Worm (Caenorhabditis elegans) whole organism, L3 larva: ENCODE results near the gene frpr-8.

Experiments
- egl-27 ChIP-seq: sonication (generic microtip); optimal IDR thresholded peaks from 4 replicates; lab custom pipeline; 2017; ENCODE audit warnings: missing biosample characterization, missing genetic modification reagents, missing genetic modification characterization
- jun-1 ChIP-seq: fragments of 150-350 bp; optimal IDR thresholded peaks from 2 replicates; lab custom pipeline; 2014; ENCODE audit warnings: missing biosample characterization, missing genetic modification reagents, missing genetic modification characterization
- nhr-11 ChIP-seq: fragments of 150-350 bp; optimal IDR thresholded peaks from 2 replicates; lab custom pipeline; 2014; ENCODE audit warnings: missing biosample characterization, missing genetic modification characterization
- nhr-237 ChIP-seq: fragments of 150-350 bp; optimal IDR thresholded peaks from 2 replicates; lab custom pipeline; 2014; ENCODE audit warnings: missing biosample characterization, missing genetic modification characterization
- nhr-28 ChIP-seq: fragments of 150-350 bp; optimal IDR thresholded peaks from 2 replicates; lab custom pipeline; 2014; ENCODE audit warnings: missing biosample characterization, missing genetic modification characterization
- pha-4 ChIP-seq: fragments of 150-350 bp; optimal IDR thresholded peaks from 2 replicates; lab custom pipeline; 2014; ENCODE audit warnings: missing biosample characterization, missing genetic modification reagents, missing genetic modification characterization
- ztf-4 ChIP-seq: fragments of 150-350 bp; optimal IDR thresholded peaks from 2 replicates; lab custom pipeline; 2014; ENCODE audit warnings: missing biosample characterization, missing genetic modification characterization

DNA sequence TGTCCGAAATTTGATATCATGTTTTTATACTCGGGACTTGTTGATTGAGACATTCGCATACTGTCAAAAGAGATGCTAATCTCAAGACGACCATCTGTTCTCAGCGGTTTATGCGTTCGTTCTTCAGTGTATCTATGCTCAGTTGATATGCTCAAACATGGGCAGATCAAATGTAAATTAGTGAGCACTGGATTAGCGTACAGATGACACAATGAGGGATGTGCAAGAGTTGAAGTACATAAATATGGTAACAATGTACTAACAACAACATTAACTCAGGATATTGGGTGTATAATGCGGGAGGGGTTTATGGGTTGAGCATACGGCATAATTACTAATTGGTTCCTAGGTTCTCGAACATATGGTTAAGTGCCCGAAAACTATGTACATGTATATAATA, 35.2 kb upstream of the frpr-8 start:
- TF ChIP-seq nhr-11: no peak
- TF ChIP-seq nhr-237 (tag; lab: Kevin White, UChicago): no peak
- TF ChIP-seq pha-4 (tag; lab: Kevin White, UChicago): no peak
- no peak for TF ChIP-seq egl-27 (tag; lab: Kevin White, UChicago)
- no peak for TF ChIP-seq ztf-4 (tag; lab: Kevin White, UChicago)
- no peak for TF ChIP-seq jun-1 (tag; lab: Kevin White, UChicago)
- TF ChIP-seq nhr-28 (tag; lab: Kevin White, UChicago): no peak
